Worm (Caenorhabditis elegans): Measurements from ENCODE around the gene catp-5.

Gene catp-5

DNA sequence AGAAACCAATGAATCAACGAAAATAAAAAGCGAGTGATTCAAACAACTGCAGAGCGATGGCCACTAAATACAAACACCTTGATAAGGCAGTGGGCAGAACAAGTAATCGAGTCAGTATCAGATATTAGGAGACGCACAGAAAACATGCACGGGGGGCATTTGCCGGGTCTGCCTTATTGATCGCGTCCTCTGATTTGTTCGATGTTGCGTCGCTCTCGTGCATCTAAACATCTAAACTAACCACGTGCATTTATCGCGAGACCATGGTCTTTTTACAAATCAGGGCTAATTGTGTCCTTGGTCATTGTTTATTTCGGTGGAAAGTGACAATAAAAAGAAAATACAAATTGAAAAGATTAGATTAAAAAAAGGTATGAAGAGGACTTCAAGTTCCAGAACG is 14.7 kb downstream of the catp-5 start, which contains the start of gene K07E3.4 (continued):
- TF ChIP-seq nhr-120 (GFP tag; IDR thresholded peaks at IDR 0.05) (no peak), atf-7 (tag; optimal IDR thresholded peaks at IDR 0.05) (peak; percentile 54), ekl-4 (GFP tag; IDR thresholded peaks at IDR 0.05) (no peak), mel-28 (tag; optimal IDR thresholded peaks at IDR 0.05; ENCODE audit: borderline replicate concordance) (no peak), madf-8 (GFP tag; conservative IDR thresholded peaks at IDR 0.05) (no peak), B0019.2 (GFP tag; conservative IDR thresholded peaks at IDR 0.05) (no peak), aptf-3 (GFP tag; IDR thresholded peaks at IDR 0.05) (no peak), repo-1 (tag; optimal IDR thresholded peaks at IDR 0.05) (peak; percentile 33), ztf-26 (tag; optimal IDR thresholded peaks at IDR 0.05) (peak; percentile 70), ceh-79 (tag; optimal IDR thresholded peaks at IDR 0.05) (no peak), nhr-27 (tag; optimal IDR thresholded peaks at IDR 0.05) (no peak), zfh-2 (GFP tag; conservative IDR thresholded peaks at IDR 0.05) (no peak), ccch-3 (GFP tag; optimal IDR thresholded peaks at IDR 0.05) (no peak), Y56A3A.18 (GFP tag; IDR thresholded peaks at IDR 0.05) (no peak), Y53G8AR.9 (GFP tag; conservative IDR thresholded peaks at IDR 0.05) (0 out of 2 replicates have a peak, but pooled peaks have one; percentile 23), unc-62 (GFP tag; optimal IDR thresholded peaks at IDR 0.05) (no peak), hlh-26 (GFP tag; conservative IDR thresholded peaks at IDR 0.05) (no peak), ztf-28 (GFP tag; IDR thresholded peaks at IDR 0.05) (no peak), dpl-1 (GFP tag; optimal IDR thresholded peaks at IDR 0.05) (no peak), dpff-1 (tag; optimal IDR thresholded peaks at IDR 0.05) (no peak), akir-1 (GFP tag; optimal IDR thresholded peaks at IDR 0.05) (no peak), nhr-90 (tag; optimal IDR thresholded peaks at IDR 0.05) (peak; percentile 33), F23B12.7 (tag; optimal IDR thresholded peaks at IDR 0.05; ENCODE audit: insufficient read depth) (no peak), ztf-22 (GFP tag; optimal IDR thresholded peaks at IDR 0.05) (peak; percentile 77), B0261.1 (tag; optimal IDR thresholded peaks at IDR 0.05) (no peak), B0336.3 (GFP tag; IDR thresholded peaks at IDR 0.05) (no peak), T26A5.8 (tag; optimal IDR thresholded peaks at IDR 0.05) (no peak), somi-1 (GFP tag; optimal IDR thresholded peaks at IDR 0.05) (no peak), athp-1 (tag; optimal IDR thresholded peaks at IDR 0.05) (no peak), Y53F4B.3 (GFP tag; IDR thresholded peaks at IDR 0.05) (no peak), F55B11.4 (tag; optimal IDR thresholded peaks at IDR 0.05; ENCODE audit: borderline replicate concordance, insufficient read depth) (no peak), T07F8.4 (tag; optimal IDR thresholded peaks at IDR 0.05) (no peak), pbrm-1 (GFP tag; IDR thresholded peaks at IDR 0.05) (no peak), him-1 (tag; optimal IDR thresholded peaks at IDR 0.05) (no peak), F39B2.1 (GFP tag; IDR thresholded peaks at IDR 0.05) (no peak), pha-4 (tag; optimal IDR thresholded peaks at IDR 0.05) (no peak), efl-1 (GFP tag; optimal IDR thresholded peaks at IDR 0.05) (no peak), F57C9.4 (tag; optimal IDR thresholded peaks at IDR 0.05) (no peak), C17E4.6 (GFP tag; IDR thresholded peaks at IDR 0.05) (no peak), let-607 (tag; optimal IDR thresholded peaks at IDR 0.05) (peak in 1 of 2 experiments; percentile 20), mcd-1 (GFP tag; IDR thresholded peaks at IDR 0.05) (no peak), hmg-20 (GFP tag; IDR thresholded peaks at IDR 0.05) (no peak), lin-40 (tag; optimal IDR thresholded peaks at IDR 0.05) (peak; percentile 66), ceh-40 (GFP tag; IDR thresholded peaks at IDR 0.05) (no peak), sptf-2 (GFP tag; optimal IDR thresholded peaks at IDR 0.05) (no peak), ceh-58 (GFP tag; IDR thresholded peaks at IDR 0.05) (no peak), F49E8.2 (tag; optimal IDR thresholded peaks at IDR 0.05; ENCODE audit: insufficient read depth) (no peak), nfya-1 (tag; optimal IDR thresholded peaks at IDR 0.05; ENCODE audit: borderline replicate concordance, insufficient read depth) (no peak), snpc-1.1 (tag; optimal IDR thresholded peaks at IDR 0.05; ENCODE audit: insufficient read depth) (no peak)
